Worm (Caenorhabditis elegans): ENCODE measurements around the gene C08F8.2.

C08F8.2 gene

DNA sequence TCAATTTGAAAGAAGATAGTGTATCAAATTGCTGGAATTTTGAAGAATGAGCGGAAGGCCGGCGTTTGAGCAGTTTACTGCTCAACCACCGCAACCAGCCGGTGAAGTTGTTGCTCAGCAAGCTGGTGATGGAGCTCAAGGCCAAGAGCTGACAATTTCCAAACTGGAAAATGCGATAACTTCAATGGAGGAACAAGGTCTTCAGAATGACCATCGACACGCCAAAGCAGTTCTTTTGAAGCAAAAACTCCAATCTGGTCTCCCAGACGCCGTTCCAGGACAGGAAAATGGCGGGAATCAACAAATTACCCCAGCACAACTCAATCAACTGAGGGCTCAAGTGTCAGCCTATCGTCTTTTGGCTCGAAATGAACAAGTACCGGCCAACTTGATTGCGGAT is 24.8 kb upstream of the C08F8.2 start:
- TF ChIP-seq blmp-1 (tag; optimal IDR thresholded peaks at IDR 0.05; ENCODE audit: insufficient read depth) (no peak), nhr-6 (tag; optimal IDR thresholded peaks at IDR 0.05) (no peak), dmd-4 (tag; optimal IDR thresholded peaks at IDR 0.05) (no peak), fos-1 (tag; optimal IDR thresholded peaks at IDR 0.05) (no peak), C34F6.9 (tag; optimal IDR thresholded peaks at IDR 0.05) (no peak), snpc-4 (tag; optimal IDR thresholded peaks at IDR 0.05) (no peak), alr-1 (tag; optimal IDR thresholded peaks at IDR 0.05) (no peak), ztf-4 (tag; optimal IDR thresholded peaks at IDR 0.05) (no peak), sma-3 (GFP tag; optimal IDR thresholded peaks at IDR 0.05) (no peak), lin-39 (tag; optimal IDR thresholded peaks at IDR 0.05) (no peak), ZK546.5 (tag; optimal IDR thresholded peaks at IDR 0.05) (no peak), ama-1 (optimal IDR thresholded peaks at IDR 0.05) (no peak), nhr-77 (tag; optimal IDR thresholded peaks at IDR 0.05) (no peak), lsy-2 (tag; optimal IDR thresholded peaks at IDR 0.05) (no peak), lin-11 (tag; optimal IDR thresholded peaks at IDR 0.05) (no peak), skn-1 (tag; optimal IDR thresholded peaks at IDR 0.05) (no peak), F13H6.1 (tag; optimal IDR thresholded peaks at IDR 0.05) (no peak)

DNA sequence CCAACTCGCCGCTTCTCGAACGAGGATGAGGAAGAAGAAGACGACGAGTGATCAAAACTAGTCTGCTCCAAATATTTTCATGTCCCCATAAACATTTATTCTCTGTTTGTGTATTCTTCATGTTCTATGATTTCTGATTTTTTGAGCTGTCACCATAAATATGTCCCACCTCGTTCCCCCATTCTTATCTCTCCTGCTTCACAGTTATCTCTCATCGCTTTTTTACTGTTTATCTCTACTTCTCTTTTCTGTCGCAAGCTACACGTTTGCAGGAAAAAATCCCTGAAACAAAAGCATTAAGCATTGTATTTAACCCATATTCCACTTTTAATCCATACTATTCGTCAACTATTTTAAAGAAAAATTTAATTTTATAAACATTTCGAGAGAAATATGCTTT is 20.0 kb upstream of the C08F8.2 start:
- peak; percentile 9 for TF ChIP-seq nhr-129 (tag; optimal IDR thresholded peaks at IDR 0.05)
- no peak for TF ChIP-seq R02D3.7 (tag; optimal IDR thresholded peaks at IDR 0.05)
- no peak for TF ChIP-seq Y55F3AM.14 (GFP tag; optimal IDR thresholded peaks at IDR 0.05)
- no peak for TF ChIP-seq mbf-1 (tag; optimal IDR thresholded peaks at IDR 0.05)
- TF ChIP-seq ztf-11 (tag; optimal IDR thresholded peaks at IDR 0.05) = no peak
- TF ChIP-seq unc-55 (GFP tag; optimal IDR thresholded peaks at IDR 0.05) = peak; percentile 51
- peak in 1 of 2 experiments; percentile 16 for TF ChIP-seq lsy-2 (tag; optimal IDR thresholded peaks at IDR 0.05)
- no peak for TF ChIP-seq nhr-10 (tag; optimal IDR thresholded peaks at IDR 0.05)
- no peak for TF ChIP-seq unc-62 (GFP tag; optimal IDR thresholded peaks at IDR 0.05)
- no peak for TF ChIP-seq lin-13 (GFP tag; optimal IDR thresholded peaks at IDR 0.05)
- no peak for TF ChIP-seq sma-3 (GFP tag; optimal IDR thresholded peaks at IDR 0.05)
- no peak for TF ChIP-seq crh-2 (tag; optimal IDR thresholded peaks at IDR 0.05)
- TF ChIP-seq nhr-11 (tag; optimal IDR thresholded peaks at IDR 0.05) = no peak
- TF ChIP-seq fos-1 (tag; optimal IDR thresholded peaks at IDR 0.05) = peak; percentile 8

DNA sequence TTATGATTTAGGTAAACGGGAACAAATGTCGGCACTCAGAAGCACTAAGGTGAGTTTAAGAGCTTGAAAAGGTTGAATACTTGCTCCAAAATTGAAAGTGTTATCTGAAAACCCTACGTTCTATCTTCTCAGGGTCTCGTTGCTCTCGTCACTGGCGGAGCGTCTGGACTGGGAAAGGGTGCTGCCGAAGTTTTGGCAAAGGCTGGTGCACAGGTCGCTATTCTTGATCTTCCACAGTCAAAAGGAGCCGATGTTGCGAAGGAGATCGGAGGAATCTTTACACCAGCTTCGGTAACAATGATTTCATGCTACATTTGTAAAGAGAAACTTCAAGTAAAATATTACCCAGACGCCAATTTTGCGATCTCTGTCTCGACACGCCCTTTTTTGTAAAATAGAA is 19.5 kb upstream of the C08F8.2 start, which contains the start of gene ard-1:
Gene ard-1, plus strand, starts transcription at position 12 of the 400 bp plus-strand sequence.
- TF ChIP-seq sma-3 (GFP tag; optimal IDR thresholded peaks at IDR 0.05) (no peak), unc-55 (GFP tag; optimal IDR thresholded peaks at IDR 0.05) (no peak), R02D3.7 (tag; optimal IDR thresholded peaks at IDR 0.05) (no peak), unc-62 (GFP tag; optimal IDR thresholded peaks at IDR 0.05) (no peak), ztf-11 (tag; optimal IDR thresholded peaks at IDR 0.05) (no peak), zag-1 (tag; optimal IDR thresholded peaks at IDR 0.05) (no peak), unc-39 (tag; optimal IDR thresholded peaks at IDR 0.05) (no peak), ceh-82 (tag; optimal IDR thresholded peaks at IDR 0.05) (no peak), nhr-6 (tag; optimal IDR thresholded peaks at IDR 0.05) (no peak), blmp-1 (tag; optimal IDR thresholded peaks at IDR 0.05; ENCODE audit: insufficient read depth) (no peak), C34F6.9 (tag; optimal IDR thresholded peaks at IDR 0.05) (no peak)

DNA sequence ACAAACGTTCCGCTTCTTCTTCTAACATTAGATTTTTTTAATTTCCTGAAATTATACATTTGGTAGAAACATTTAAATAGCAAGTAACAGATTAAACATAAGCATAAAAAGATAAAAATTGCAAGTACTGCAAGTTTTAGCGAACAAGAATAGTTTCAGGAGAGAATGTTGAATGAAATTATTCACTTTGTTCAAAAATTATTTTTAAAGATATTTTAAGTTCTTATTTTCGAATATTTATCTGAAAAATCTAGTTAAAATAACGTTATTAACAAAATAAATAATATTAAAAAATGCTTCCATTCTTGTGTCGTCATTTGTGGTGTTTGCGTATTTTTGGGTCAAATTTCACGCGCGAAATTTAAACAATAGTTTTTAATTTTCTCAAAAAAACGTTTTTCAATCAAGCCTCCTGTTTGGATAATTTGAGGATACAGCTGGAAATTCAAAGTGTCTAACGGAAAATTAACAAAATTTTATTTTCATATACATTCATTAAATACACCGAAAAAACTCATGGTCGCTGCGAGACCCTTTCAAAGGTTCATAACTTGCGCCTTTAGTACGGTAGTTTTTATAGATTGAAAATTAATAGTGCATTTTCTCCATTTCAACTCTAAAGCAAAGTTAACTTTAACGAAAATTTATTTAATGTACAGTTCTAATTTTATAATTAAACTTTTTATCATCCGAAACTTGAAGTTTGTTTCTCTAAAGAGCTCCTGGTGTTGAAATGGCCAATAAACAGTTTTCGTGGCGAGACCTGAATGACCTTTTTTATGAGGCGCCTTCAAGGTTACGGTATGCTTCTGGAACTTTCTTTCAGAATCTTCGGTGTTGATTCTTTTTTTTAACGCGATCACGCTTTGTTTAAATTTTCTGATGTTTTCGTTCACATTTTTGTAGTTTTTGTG is 8.2 kb upstream of the C08F8.2 start, which contains the start of gene skih-2:
Gene skih-2, minus strand, starts transcription at position 51 of the 914 bp plus-strand sequence.
- TF ChIP-seq ama-1 (optimal IDR thresholded peaks at IDR 0.05) (no peak), ztf-4 (tag; optimal IDR thresholded peaks at IDR 0.05) (no peak), alr-1 (tag; optimal IDR thresholded peaks at IDR 0.05) (no peak), mab-5 (tag; optimal IDR thresholded peaks at IDR 0.05) (no peak), ceh-82 (tag; optimal IDR thresholded peaks at IDR 0.05) (no peak), nhr-25 (tag; optimal IDR thresholded peaks at IDR 0.05) (peak; percentile 5), unc-62 (GFP tag; optimal IDR thresholded peaks at IDR 0.05) (no peak), nhr-12 (tag; optimal IDR thresholded peaks at IDR 0.05) (no peak), skn-1 (tag; optimal IDR thresholded peaks at IDR 0.05) (no peak), lin-11 (tag; optimal IDR thresholded peaks at IDR 0.05) (no peak), ztf-11 (tag; optimal IDR thresholded peaks at IDR 0.05) (no peak), crh-2 (tag; optimal IDR thresholded peaks at IDR 0.05) (peak; percentile 6), lsy-2 (tag; optimal IDR thresholded peaks at IDR 0.05) (peak; percentile 14 to 80), fos-1 (tag; optimal IDR thresholded peaks at IDR 0.05) (no peak), snpc-4 (tag; optimal IDR thresholded peaks at IDR 0.05) (no peak), Y55F3AM.14 (GFP tag; optimal IDR thresholded peaks at IDR 0.05) (no peak), R02D3.7 (tag; optimal IDR thresholded peaks at IDR 0.05) (no peak), lin-13 (GFP tag; optimal IDR thresholded peaks at IDR 0.05) (peak; percentile 29), sma-9 (GFP tag; optimal IDR thresholded peaks at IDR 0.05) (no peak), sma-9 (tag; optimal IDR thresholded peaks at IDR 0.05) (no peak), dmd-4 (tag; optimal IDR thresholded peaks at IDR 0.05) (no peak), mbf-1 (tag; optimal IDR thresholded peaks at IDR 0.05) (no peak), elt-1 (tag; optimal IDR thresholded peaks at IDR 0.05) (no peak), egl-27 (tag; optimal IDR thresholded peaks at IDR 0.05) (no peak), nhr-23 (tag; optimal IDR thresholded peaks at IDR 0.05) (no peak), ceh-16 (tag; optimal IDR thresholded peaks at IDR 0.05) (no peak), nhr-6 (tag; optimal IDR thresholded peaks at IDR 0.05) (no peak), unc-55 (GFP tag; optimal IDR thresholded peaks at IDR 0.05) (peak; percentile 78), aly-2 (tag; optimal IDR thresholded peaks at IDR 0.05) (no peak), nhr-129 (tag; optimal IDR thresholded peaks at IDR 0.05) (no peak), nhr-77 (tag; optimal IDR thresholded peaks at IDR 0.05) (no peak), zag-1 (tag; optimal IDR thresholded peaks at IDR 0.05) (no peak), nhr-11 (tag; optimal IDR thresholded peaks at IDR 0.05) (no peak), sma-3 (GFP tag; optimal IDR thresholded peaks at IDR 0.05) (no peak), ztf-1 (GFP tag; conservative IDR thresholded peaks at IDR 0.05) (no peak)
